Fruit fly (Drosophila melanogaster): ENCODE results near the gene CG32563.
A peak's percentile ranks its signal among the peaks of the same experiment; 100 is the strongest.

CG32563 gene

DNA sequence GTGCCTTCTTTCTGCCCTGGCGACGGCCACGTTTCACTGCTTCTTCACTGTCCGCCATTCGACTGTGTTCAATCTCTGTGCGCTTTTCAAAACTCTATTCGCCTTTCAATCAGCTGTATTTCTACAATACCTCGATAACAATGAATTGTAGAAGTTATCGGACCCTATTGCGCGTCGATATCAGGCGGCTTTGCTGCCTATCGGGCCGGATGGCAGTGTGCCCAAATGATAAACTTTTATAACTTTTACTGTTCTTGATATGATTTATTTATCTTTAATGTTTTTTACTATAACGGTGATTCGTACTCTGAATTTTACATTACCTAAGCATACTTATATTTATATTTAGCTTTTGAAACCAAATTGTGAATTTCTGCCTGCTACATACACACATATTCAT is 36.6 kb downstream of the CG32563 start, which contains the start of gene CG8915 (continued):
- TF ChIP-seq Fer2 (tag; optimal IDR thresholded peaks at IDR 0.05): no peak
- TF ChIP-seq CG12071 (GFP tag; optimal IDR thresholded peaks at IDR 0.05): no peak
- no peak for TF ChIP-seq croc (GFP tag; conservative IDR thresholded peaks at IDR 0.05)
- no peak for TF ChIP-seq CG1602 (GFP tag; optimal IDR thresholded peaks at IDR 0.05)
- TF ChIP-seq Mad (GFP tag; optimal IDR thresholded peaks at IDR 0.05): no peak
- peak; percentile 48 for TF ChIP-seq CG9797 (GFP tag; optimal IDR thresholded peaks at IDR 0.05)
- TF ChIP-seq CG17359 (tag; optimal IDR thresholded peaks at IDR 0.05): no peak
- no peak for TF ChIP-seq CG32532 (GFP tag; IDR thresholded peaks at IDR 0.05)
- TF ChIP-seq disco-r (GFP tag; optimal IDR thresholded peaks at IDR 0.05): no peak
- TF ChIP-seq stwl (tag; optimal IDR thresholded peaks at IDR 0.05): peak; percentile 98
- TF ChIP-seq MBD-R2 (GFP tag; IDR thresholded peaks at IDR 0.05): peak; percentile 69
- no peak for TF ChIP-seq CG4328 (GFP tag; optimal IDR thresholded peaks at IDR 0.05)
- TF ChIP-seq CG9727 (GFP tag; optimal IDR thresholded peaks at IDR 0.05): no peak
- TF ChIP-seq CG32767 (GFP tag; IDR thresholded peaks at IDR 0.05): no peak
- no peak for TF ChIP-seq nom (GFP tag; optimal IDR thresholded peaks at IDR 0.05)
- no peak for TF ChIP-seq fu2 (GFP tag; optimal IDR thresholded peaks at IDR 0.05)
- TF ChIP-seq CG13775 (GFP tag; optimal IDR thresholded peaks at IDR 0.05): no peak
- no peak for TF ChIP-seq dimm (GFP tag; IDR thresholded peaks at IDR 0.05)
- no peak for TF ChIP-seq CG5953 (GFP tag; IDR thresholded peaks at IDR 0.05)
- no peak for TF ChIP-seq pho (GFP tag; optimal IDR thresholded peaks at IDR 0.05)
- TF ChIP-seq CG10321 (GFP tag; IDR thresholded peaks at IDR 0.05): no peak
- TF ChIP-seq cato (GFP tag; optimal IDR thresholded peaks at IDR 0.05; ENCODE audit: borderline replicate concordance): no peak
- TF ChIP-seq CG7928 (GFP tag; optimal IDR thresholded peaks at IDR 0.05): no peak
- TF ChIP-seq Jarid2 (GFP tag; optimal IDR thresholded peaks at IDR 0.05): no peak
- no peak for TF ChIP-seq tll (GFP tag; optimal IDR thresholded peaks at IDR 0.05)
- no peak for TF ChIP-seq gcm2 (GFP tag; optimal IDR thresholded peaks at IDR 0.05)
- TF ChIP-seq CG17612 (GFP tag; IDR thresholded peaks at IDR 0.05): no peak
- TF ChIP-seq pnt (GFP tag; optimal IDR thresholded peaks at IDR 0.05): no peak
- no peak for TF ChIP-seq Camta (GFP tag; optimal IDR thresholded peaks at IDR 0.05)
- peak; percentile 74 for TF ChIP-seq HLH4C (GFP tag; IDR thresholded peaks at IDR 0.05; ENCODE audit: partially characterized antibody)
- TF ChIP-seq dati (GFP tag; IDR thresholded peaks at IDR 0.05): no peak
- TF ChIP-seq run (tag; optimal IDR thresholded peaks at IDR 0.05): no peak
- no peak for TF ChIP-seq tio (GFP tag; optimal IDR thresholded peaks at IDR 0.05)
- no peak for TF ChIP-seq pita (GFP tag; optimal IDR thresholded peaks at IDR 0.05)
- TF ChIP-seq jing (GFP tag; optimal IDR thresholded peaks at IDR 0.05): no peak
- no peak for TF ChIP-seq CG17328 (GFP tag; IDR thresholded peaks at IDR 0.05)
- no peak for TF ChIP-seq fd102C (GFP tag; optimal IDR thresholded peaks at IDR 0.05)
- no peak for TF ChIP-seq CG3995 (GFP tag; optimal IDR thresholded peaks at IDR 0.05)
- TF ChIP-seq CG12219 (GFP tag; optimal IDR thresholded peaks at IDR 0.05): no peak
- no peak for TF ChIP-seq CG13424 (tag; optimal IDR thresholded peaks at IDR 0.05)
- peak; percentile 5 for TF ChIP-seq CG12391 (tag; optimal IDR thresholded peaks at IDR 0.05)
- TF ChIP-seq crol (GFP tag; IDR thresholded peaks at IDR 0.05): no peak
- no peak for TF ChIP-seq BtbVII (GFP tag; optimal IDR thresholded peaks at IDR 0.05)
- TF ChIP-seq Sin3A (optimal IDR thresholded peaks at IDR 0.05): no peak
- TF ChIP-seq emc (GFP tag; optimal IDR thresholded peaks at IDR 0.05): no peak
- no peak for TF ChIP-seq Neu2 (GFP tag; optimal IDR thresholded peaks at IDR 0.05; ENCODE audit: borderline replicate concordance)
- TF ChIP-seq Hmr (GFP tag; optimal IDR thresholded peaks at IDR 0.05): no peak
- TF ChIP-seq CG30403 (GFP tag; optimal IDR thresholded peaks at IDR 0.05): no peak
- no peak for TF ChIP-seq NFAT (GFP tag; IDR thresholded peaks at IDR 0.05)
- TF ChIP-seq CG6272 (GFP tag; IDR thresholded peaks at IDR 0.05): no peak
- no peak for TF ChIP-seq Sox100B (GFP tag; optimal IDR thresholded peaks at IDR 0.05)
- TF ChIP-seq Myb (GFP tag; optimal IDR thresholded peaks at IDR 0.05): no peak
- TF ChIP-seq row (GFP tag; IDR thresholded peaks at IDR 0.05): peak; percentile 41
